Fruit fly (Drosophila melanogaster): ENCODE data around the gene CG4440.
A peak's percentile ranks its signal among the peaks of the same experiment; 100 is the strongest.

Gene CG4440

dm6 chr2L:16329625-16330024, at the start of gene CG4440:
TSS of gene CG4440 (plus strand) at chr2L:16329925.
- no peak for TF ChIP-seq CG32121 (GFP tag; IDR thresholded peaks at IDR 0.05)
- TF ChIP-seq CG14655 (GFP tag; optimal IDR thresholded peaks at IDR 0.05): no peak
- TF ChIP-seq CG12605 (GFP tag; IDR thresholded peaks at IDR 0.05): no peak

- TF ChIP-seq fd96Ca (GFP tag; IDR thresholded peaks at IDR 0.05) (no peak), Ets98B (GFP tag; IDR thresholded peaks at IDR 0.05) (peak; percentile 22; the same call in 1 of the 2 replicates), CG8159 (tag; optimal IDR thresholded peaks at IDR 0.05) (peak; percentile 54), CG17806 (tag; optimal IDR thresholded peaks at IDR 0.05) (peak; percentile 50), CG9948 (tag; optimal IDR thresholded peaks at IDR 0.05) (peak; percentile 61), D1 (tag; optimal IDR thresholded peaks at IDR 0.05) (no peak), CG4496 (GFP tag; IDR thresholded peaks at IDR 0.05) (peak; percentile 60; the same call in 2 of the 3 replicates), CG8301 (tag; optimal IDR thresholded peaks at IDR 0.05) (peak; percentile 74), CG34367 (tag; optimal IDR thresholded peaks at IDR 0.05) (peak; percentile 28), gl (tag; optimal IDR thresholded peaks at IDR 0.05) (no peak), CG14655 (GFP tag; optimal IDR thresholded peaks at IDR 0.05) (peak; percentile 81), rn (GFP tag; IDR thresholded peaks at IDR 0.05) (no peak), CG15710 (tag; optimal IDR thresholded peaks at IDR 0.05) (peak; percentile 12), Pif1B (GFP tag; optimal IDR thresholded peaks at IDR 0.05) (peak; percentile 4)
Measured at dm6 chr2L:16281419-16282076, 48.2 kb upstream of the CG4440 start.

dm6 chr2L:16282077-16282471, 47.7 kb upstream of the CG4440 start:
- TF ChIP-seq rn (GFP tag; IDR thresholded peaks at IDR 0.05) (no peak), CG14655 (GFP tag; optimal IDR thresholded peaks at IDR 0.05) (no peak), CG32121 (GFP tag; IDR thresholded peaks at IDR 0.05) (no peak), D1 (tag; optimal IDR thresholded peaks at IDR 0.05) (no peak), CG12605 (GFP tag; IDR thresholded peaks at IDR 0.05) (no peak), Snoo (tag; optimal IDR thresholded peaks at IDR 0.05) (no peak), Pif1A (GFP tag; optimal IDR thresholded peaks at IDR 0.05) (no peak), EcR (GFP tag; optimal IDR thresholded peaks at IDR 0.05) (peak; percentile 11), CG17806 (tag; optimal IDR thresholded peaks at IDR 0.05) (no peak), CG8301 (tag; optimal IDR thresholded peaks at IDR 0.05) (no peak), Ets98B (GFP tag; IDR thresholded peaks at IDR 0.05) (0 out of 2 replicates have a peak, but pooled peaks have one; percentile 2), gl (tag; optimal IDR thresholded peaks at IDR 0.05) (no peak), CG13204 (GFP tag; optimal IDR thresholded peaks at IDR 0.05) (no peak), Pif1B (GFP tag; optimal IDR thresholded peaks at IDR 0.05) (no peak), CG15710 (tag; optimal IDR thresholded peaks at IDR 0.05) (no peak), fd96Ca (GFP tag; IDR thresholded peaks at IDR 0.05) (0 out of 3 replicates have a peak, but pooled peaks have one; percentile 30), CG10348 (GFP tag; IDR thresholded peaks at IDR 0.05) (no peak), CG34367 (tag; optimal IDR thresholded peaks at IDR 0.05) (no peak), CG9948 (tag; optimal IDR thresholded peaks at IDR 0.05) (no peak), CG8159 (tag; optimal IDR thresholded peaks at IDR 0.05) (no peak), CG4496 (GFP tag; IDR thresholded peaks at IDR 0.05) (0 out of 3 replicates have a peak, but pooled peaks have one; percentile 20)

- TF ChIP-seq CG12605 (GFP tag; IDR thresholded peaks at IDR 0.05) (0 out of 2 replicates have a peak, but pooled peaks have one; percentile 22), EcR (GFP tag; optimal IDR thresholded peaks at IDR 0.05) (peak; percentile 79), CG32121 (GFP tag; IDR thresholded peaks at IDR 0.05) (peak; percentile 36; the same call in 1 of the 2 replicates), CG8159 (tag; optimal IDR thresholded peaks at IDR 0.05) (no peak), fd96Ca (GFP tag; IDR thresholded peaks at IDR 0.05) (peak; percentile 50; the same call in 1 of the 3 replicates)
Measured at dm6 chr2L:16282856-16283255, 46.9 kb upstream of the CG4440 start.

- peak; percentile 65 for TF ChIP-seq CG8159 (tag; optimal IDR thresholded peaks at IDR 0.05)
- TF ChIP-seq Pif1A (GFP tag; optimal IDR thresholded peaks at IDR 0.05): peak; percentile 65
- no peak for TF ChIP-seq fd96Ca (GFP tag; IDR thresholded peaks at IDR 0.05)
- peak; percentile 48 for TF ChIP-seq D1 (tag; optimal IDR thresholded peaks at IDR 0.05)
- peak; percentile 70 for TF ChIP-seq Snoo (tag; optimal IDR thresholded peaks at IDR 0.05)
- peak; percentile 52 for TF ChIP-seq CG15710 (tag; optimal IDR thresholded peaks at IDR 0.05)
- peak; percentile 33 for TF ChIP-seq CG9948 (tag; optimal IDR thresholded peaks at IDR 0.05)
- TF ChIP-seq Pif1B (GFP tag; optimal IDR thresholded peaks at IDR 0.05): peak; percentile 45
- TF ChIP-seq gl (tag; optimal IDR thresholded peaks at IDR 0.05): peak; percentile 30
- TF ChIP-seq CG4496 (GFP tag; IDR thresholded peaks at IDR 0.05): no peak
- TF ChIP-seq Ets98B (GFP tag; IDR thresholded peaks at IDR 0.05): no peak
- TF ChIP-seq CG13204 (GFP tag; optimal IDR thresholded peaks at IDR 0.05): peak; percentile 68
- no peak for TF ChIP-seq CG12605 (GFP tag; IDR thresholded peaks at IDR 0.05)
- TF ChIP-seq CG17806 (tag; optimal IDR thresholded peaks at IDR 0.05): peak; percentile 34
- peak; percentile 60 for TF ChIP-seq EcR (GFP tag; optimal IDR thresholded peaks at IDR 0.05)
- peak; percentile 65 for TF ChIP-seq CG8301 (tag; optimal IDR thresholded peaks at IDR 0.05)
- TF ChIP-seq CG34367 (tag; optimal IDR thresholded peaks at IDR 0.05): peak; percentile 38
- peak; percentile 64 for TF ChIP-seq CG14655 (GFP tag; optimal IDR thresholded peaks at IDR 0.05)
Measured at dm6 chr2L:16284306-16285299, 45.1 kb upstream of the CG4440 start.
